Worm (Caenorhabditis elegans) whole organism, L3 larva: ENCODE measurements around the gene stg-1.

Experiments
- aly-2 ChIP-seq: fragments of 150-350 bp; optimal IDR thresholded peaks from 2 replicates; lab custom pipeline; 2014; ENCODE audit warnings: missing biosample characterization, missing genetic modification characterization
- ama-1 ChIP-seq: fragments of 150-350 bp; optimal IDR thresholded peaks from 2 replicates; lab custom pipeline; 2018
- ceh-16 ChIP-seq: sonication (generic microtip); optimal IDR thresholded peaks from 2 replicates; lab custom pipeline; 2017; ENCODE audit warnings: missing biosample characterization, missing genetic modification characterization
- daf-12 ChIP-seq: fragments of 150-350 bp; optimal IDR thresholded peaks from 2 replicates; lab custom pipeline; 2014; ENCODE audit warnings: missing biosample characterization, missing genetic modification reagents, missing genetic modification characterization
- egl-27 ChIP-seq: sonication (generic microtip); optimal IDR thresholded peaks from 4 replicates; lab custom pipeline; 2017; ENCODE audit warnings: missing biosample characterization, missing genetic modification reagents, missing genetic modification characterization
- elt-1 ChIP-seq: fragments of 150-350 bp; optimal IDR thresholded peaks from 2 replicates; lab custom pipeline; 2014; ENCODE audit warnings: missing biosample characterization, missing genetic modification characterization
- eor-1 ChIP-seq, 2 experiments: fragments of 150-350 bp; optimal IDR thresholded peaks; 2 replicates each; lab custom pipeline; 2014 to 2018; ENCODE audit warnings: missing biosample characterization in 2 of 2, missing genetic modification characterization in 2 of 2
- fkh-10 ChIP-seq: sonication (generic microtip); optimal IDR thresholded peaks from 2 replicates; lab custom pipeline; 2017; ENCODE audit warnings: missing biosample characterization, missing genetic modification reagents, missing genetic modification characterization
- fkh-2 ChIP-seq: fragments of 150-350 bp; optimal IDR thresholded peaks from 2 replicates; lab custom pipeline; 2014; ENCODE audit warnings: missing biosample characterization, missing genetic modification reagents, missing genetic modification characterization
- fos-1 ChIP-seq: fragments of 150-350 bp; optimal IDR thresholded peaks from 2 replicates; lab custom pipeline; 2014; ENCODE audit warnings: missing biosample characterization, missing genetic modification characterization
- hmg-11 ChIP-seq: sonication (generic microtip); optimal IDR thresholded peaks from 2 replicates; lab custom pipeline; 2016; ENCODE audit warnings: missing genetic modification characterization, missing compliant biosample characterization
- lsy-12 ChIP-seq: sonication (generic microtip); optimal IDR thresholded peaks from 2 replicates; lab custom pipeline; 2016; ENCODE audit warnings: mild to moderate bottlenecking, missing genetic modification characterization, missing compliant biosample characterization
- mdl-1 ChIP-seq: fragments of 150-350 bp; optimal IDR thresholded peaks from 2 replicates; lab custom pipeline; 2014; ENCODE audit warnings: missing biosample characterization, missing genetic modification characterization
- mml-1 ChIP-seq: fragments of 150-350 bp; sonication (generic microtip); optimal IDR thresholded peaks from 3 replicates; lab custom pipeline; 2014; ENCODE audit warnings: missing biosample characterization, missing genetic modification characterization
- nfya-1 ChIP-seq: sonication (generic microtip); optimal IDR thresholded peaks from 2 replicates; lab custom pipeline; 2017; ENCODE audit warnings: missing genetic modification characterization, mild to moderate bottlenecking, missing compliant biosample characterization, antibody characterized with exemption, moderate library complexity; ENCODE audit not compliant: insufficient read depth
- nhr-11 ChIP-seq: fragments of 150-350 bp; optimal IDR thresholded peaks from 2 replicates; lab custom pipeline; 2014; ENCODE audit warnings: missing biosample characterization, missing genetic modification characterization
- nhr-23 ChIP-seq: fragments of 150-350 bp; optimal IDR thresholded peaks from 2 replicates; lab custom pipeline; 2014; ENCODE audit warnings: missing biosample characterization, missing genetic modification reagents, missing genetic modification characterization
- nhr-237 ChIP-seq: fragments of 150-350 bp; optimal IDR thresholded peaks from 2 replicates; lab custom pipeline; 2014; ENCODE audit warnings: missing biosample characterization, missing genetic modification characterization
- nhr-25 ChIP-seq: sonication (generic microtip); optimal IDR thresholded peaks from 2 replicates; lab custom pipeline; 2017; ENCODE audit warnings: missing biosample characterization, missing genetic modification characterization
- nhr-43 ChIP-seq: sonication (generic microtip); optimal IDR thresholded peaks from 2 replicates; lab custom pipeline; 2016; ENCODE audit warnings: mild to moderate bottlenecking, missing genetic modification characterization, missing compliant biosample characterization; ENCODE audit not compliant: poor library complexity, severe bottlenecking
- nhr-67 ChIP-seq: fragments of 150-350 bp; optimal IDR thresholded peaks from 2 replicates; lab custom pipeline; 2014; ENCODE audit warnings: missing biosample characterization, missing genetic modification characterization
- nhr-77 ChIP-seq: fragments of 150-350 bp; optimal IDR thresholded peaks from 2 replicates; lab custom pipeline; 2014; ENCODE audit warnings: missing biosample characterization, missing genetic modification characterization
- skn-1 ChIP-seq: fragments of 150-350 bp; optimal IDR thresholded peaks from 2 replicates; lab custom pipeline; 2014; ENCODE audit warnings: missing biosample characterization, missing genetic modification characterization
- tbx-2 ChIP-seq: sonication (generic microtip); optimal IDR thresholded peaks from 2 replicates; lab custom pipeline; 2016; ENCODE audit warnings: mild to moderate bottlenecking, missing genetic modification characterization, missing compliant biosample characterization
- unc-39 ChIP-seq: sonication (generic microtip); optimal IDR thresholded peaks from 4 replicates; lab custom pipeline; 2017; ENCODE audit warnings: missing biosample characterization, missing genetic modification characterization
- unc-62 ChIP-seq: fragments of 150-350 bp; sonication (generic microtip); optimal IDR thresholded peaks from 4 replicates; lab custom pipeline; 2014; ENCODE audit warnings: missing biosample characterization, missing genetic modification reagents, missing genetic modification characterization
- zag-1 ChIP-seq: fragments of 150-350 bp; optimal IDR thresholded peaks from 2 replicates; lab custom pipeline; 2014; ENCODE audit warnings: missing biosample characterization, missing genetic modification characterization

Gene stg-1

DNA sequence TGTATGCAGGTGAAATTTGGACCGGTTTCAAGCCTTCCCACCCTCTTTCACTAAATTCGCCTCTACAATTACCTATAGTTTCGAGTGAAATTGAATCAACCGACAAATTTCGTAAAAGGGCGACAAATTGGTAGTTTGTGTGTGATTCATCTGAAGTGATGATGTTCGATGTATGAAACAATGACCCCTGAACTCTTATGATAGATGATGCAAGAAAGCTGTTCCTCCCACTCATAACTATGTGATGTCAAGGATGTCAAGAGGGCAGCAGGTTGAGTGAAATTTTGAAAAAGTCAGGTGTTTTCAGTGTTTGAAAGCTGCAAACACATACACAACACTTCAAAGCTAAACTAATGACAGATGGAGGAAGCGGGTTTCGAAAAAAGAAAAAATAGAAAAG lies 48.0 kb downstream of the stg-1 start:
- TF ChIP-seq nhr-11 (tag; lab: Kevin White, UChicago) (peak; percentile 47), nfya-1 (tag; lab: Kevin White, UChicago) (no peak)
- TF ChIP-seq, all 47 proteins: peak for 1

ce11 chrII:10011733-10012132 lies 48.7 kb downstream of the stg-1 start:
- no peak for TF ChIP-seq nhr-43
- TF ChIP-seq nfya-1 (tag; lab: Kevin White, UChicago) = no peak
- no peak for TF ChIP-seq mml-1 (tag; lab: Kevin White, UChicago)
- TF ChIP-seq eor-1 (tag; optimal IDR thresholded peaks at IDR 0.05; lab: Kevin White, UChicago) = no peak
- TF ChIP-seq skn-1 = no peak
- peak; percentile 2 for TF ChIP-seq nhr-25 (tag; lab: Kevin White, UChicago)
- TF ChIP-seq, all 47 proteins: peak for 1

DNA sequence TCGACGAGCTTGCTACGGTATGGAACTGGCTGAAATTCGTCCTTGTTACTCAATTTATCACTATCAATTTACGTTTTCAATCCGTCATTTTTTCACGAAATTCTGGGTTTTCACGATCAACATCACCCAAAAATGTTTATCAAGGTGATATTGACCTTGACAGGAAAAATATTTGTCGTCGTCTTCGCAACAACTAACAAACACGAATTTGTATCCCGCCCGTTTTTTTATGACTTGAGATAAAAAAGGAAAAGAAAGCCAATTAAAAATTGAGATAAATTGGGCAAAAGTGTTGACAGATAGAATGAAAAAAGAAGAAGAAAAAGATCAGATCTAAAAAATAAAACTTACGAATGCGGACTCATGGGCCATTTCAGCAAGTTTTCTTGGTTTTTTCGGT lies 49.5 kb downstream of the stg-1 start:
- TF ChIP-seq nhr-25 (tag; lab: Kevin White, UChicago) = peak; percentile 32
- TF ChIP-seq ama-1 (lab: Kevin White, UChicago) = no peak
- peak; percentile 5 for TF ChIP-seq nhr-23 (tag; lab: Kevin White, UChicago)

DNA sequence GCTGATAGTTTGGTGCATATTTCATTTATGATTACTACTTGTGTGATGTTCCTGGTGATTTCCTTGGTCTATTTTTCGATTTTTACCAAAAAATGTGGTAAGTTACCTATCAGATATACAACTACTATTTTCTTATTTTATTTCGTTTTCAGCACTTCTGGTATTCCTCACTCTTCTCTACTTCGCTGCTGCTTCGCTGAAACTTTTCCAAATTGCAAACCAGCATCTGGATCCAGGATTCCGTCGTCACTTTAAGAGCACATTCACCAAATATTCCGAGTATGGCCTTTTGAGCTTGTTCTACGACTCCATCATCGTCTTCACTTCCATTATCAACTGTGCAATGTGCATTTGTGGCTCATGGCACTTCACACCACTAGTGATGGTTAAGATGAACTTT lies 51.9 kb downstream of the stg-1 start:
- TF ChIP-seq nhr-11 (tag; lab: Kevin White, UChicago) (no peak), mdl-1 (tag; lab: Kevin White, UChicago) (no peak), zag-1 (tag; lab: Kevin White, UChicago) (no peak), daf-12 (tag; lab: Kevin White, UChicago) (no peak), nhr-77 (tag; lab: Kevin White, UChicago) (no peak), unc-39 (tag; lab: Kevin White, UChicago) (no peak), nhr-237 (tag; lab: Kevin White, UChicago) (no peak), hmg-11 (tag; lab: Kevin White, UChicago) (no peak), nfya-1 (tag; lab: Kevin White, UChicago) (no peak), nhr-25 (tag; lab: Kevin White, UChicago) (no peak)
- TF ChIP-seq, all 47 proteins: peak for 0

DNA sequence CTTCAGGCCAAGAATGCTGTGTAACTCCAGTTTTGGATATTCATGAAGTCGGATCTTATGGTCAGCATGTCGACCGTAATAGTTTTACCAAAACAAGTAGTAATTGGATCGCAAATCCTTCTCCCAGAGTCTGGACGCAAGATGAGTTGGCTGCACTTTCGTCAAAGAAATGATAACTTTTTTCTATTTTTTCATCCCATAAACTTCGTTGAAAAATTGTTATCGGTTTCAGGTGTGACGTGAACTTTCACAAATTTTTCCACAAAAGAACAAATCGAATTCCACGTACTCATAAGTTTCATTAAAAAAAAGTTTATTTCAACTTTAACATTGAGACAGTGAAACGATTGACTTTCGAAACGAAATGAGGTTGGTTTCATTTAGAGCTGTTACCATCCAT lies 52.5 kb downstream of the stg-1 start, which contains the start of gene ZK892.5:
Gene ZK892.5, plus strand, starts transcription at position 301 of the 400 bp plus-strand sequence.
- TF ChIP-seq aly-2 (tag; lab: Kevin White, UChicago) = no peak
- TF ChIP-seq fos-1 = no peak
- no peak for TF ChIP-seq ama-1 (lab: Kevin White, UChicago)
- no peak for TF ChIP-seq egl-27 (tag; lab: Kevin White, UChicago)
- TF ChIP-seq zag-1 (tag; lab: Kevin White, UChicago) = no peak
- TF ChIP-seq tbx-2 (tag; lab: Kevin White, UChicago) = no peak
- no peak for TF ChIP-seq nhr-77 (tag; lab: Kevin White, UChicago)
- TF ChIP-seq elt-1 (tag; lab: Kevin White, UChicago) = no peak
- TF ChIP-seq fkh-2 (tag; lab: Kevin White, UChicago) = no peak
- TF ChIP-seq nhr-23 (tag; lab: Kevin White, UChicago) = no peak
- no peak for TF ChIP-seq lsy-12 (tag; lab: Kevin White, UChicago)
- no peak for TF ChIP-seq nhr-67 (tag; lab: Kevin White, UChicago)
- TF ChIP-seq unc-62 = no peak
- no peak for TF ChIP-seq ceh-16 (tag; lab: Kevin White, UChicago)
- TF ChIP-seq nhr-25 (tag; lab: Kevin White, UChicago) = no peak
- TF ChIP-seq fkh-10 (GFP tag; lab: Kevin White, UChicago) = no peak
- no peak for TF ChIP-seq hmg-11 (tag; lab: Kevin White, UChicago)
- TF ChIP-seq, all 47 proteins: peak for 0
